Fruit fly (Drosophila melanogaster): ENCODE measurements around the gene Adck5.

- no peak for TF ChIP-seq CTCF (optimal IDR thresholded peaks at IDR 0.05)
- no peak for TF ChIP-seq CG8478 (optimal IDR thresholded peaks at IDR 0.05)
Measured at dm6 chr3L:11136349-11136748, 33.3 kb upstream of the Adck5 start.

Measured in S2 (cell line).